Fruit fly (Drosophila melanogaster): ENCODE measurements around the gene Sfxn1-3.

The Sfxn1-3 gene

dm6 chr3R:4333964-4334363, 44.4 kb upstream of the Sfxn1-3 start, which contains the start of gene CG9776 (continued):
- TF ChIP-seq CG4360 (GFP tag; IDR thresholded peaks at IDR 0.05) (no peak), CG2875 (GFP tag; optimal IDR thresholded peaks at IDR 0.05) (no peak), yki (optimal IDR thresholded peaks at IDR 0.05) (no peak), CG2116 (GFP tag; optimal IDR thresholded peaks at IDR 0.05) (peak; percentile 85), ERR (GFP tag; optimal IDR thresholded peaks at IDR 0.05) (no peak), Kr (GFP tag; optimal IDR thresholded peaks at IDR 0.05) (no peak), lmd (GFP tag; IDR thresholded peaks at IDR 0.05) (peak; percentile 53; the same call in 1 of the 2 replicates), CG14441 (GFP tag; IDR thresholded peaks at IDR 0.05) (no peak; the same call in 1 of the 2 replicates), slbo (GFP tag; IDR thresholded peaks at IDR 0.05) (peak; percentile 78), Hey (tag; optimal IDR thresholded peaks at IDR 0.05) (no peak), pita (GFP tag; optimal IDR thresholded peaks at IDR 0.05) (no peak), CG9932 (GFP tag; IDR thresholded peaks at IDR 0.05) (peak; percentile 77), Rx (GFP tag; IDR thresholded peaks at IDR 0.05) (0 out of 2 replicates have a peak, but pooled peaks have one; percentile 20), Ets65A (GFP tag) (peak; percentile 94), Doc3 (GFP tag; IDR thresholded peaks at IDR 0.05; ENCODE audit: partially characterized antibody) (peak; percentile 90), CG34376 (GFP tag; optimal IDR thresholded peaks at IDR 0.05) (no peak), sisA (GFP tag; IDR thresholded peaks at IDR 0.05) (no peak; the same call in 1 of the 2 replicates), fd3F (GFP tag; optimal IDR thresholded peaks at IDR 0.05) (peak; percentile 41), Meics (GFP tag; optimal IDR thresholded peaks at IDR 0.05) (no peak), caup (GFP tag; optimal IDR thresholded peaks at IDR 0.05; ENCODE audit: severe bottlenecking) (no peak), CG9437 (GFP tag; optimal IDR thresholded peaks at IDR 0.05) (peak; percentile 61), Sox102F (GFP tag; optimal IDR thresholded peaks at IDR 0.05) (no peak), chinmo (GFP tag; IDR thresholded peaks at IDR 0.05; ENCODE audit: partially characterized antibody) (peak; percentile 99), pho (GFP tag; optimal IDR thresholded peaks at IDR 0.05) (peak; percentile 73), Hand (GFP tag; optimal IDR thresholded peaks at IDR 0.05) (no peak), CG31388 (GFP tag; optimal IDR thresholded peaks at IDR 0.05) (no peak), vvl (GFP tag; IDR thresholded peaks at IDR 0.05) (peak; percentile 31; the same call in 1 of the 2 replicates), CG11695 (GFP tag; IDR thresholded peaks at IDR 0.05) (0 out of 3 replicates have a peak, but pooled peaks have one; percentile 11), Vsx1 (GFP tag; optimal IDR thresholded peaks at IDR 0.05) (no peak), CG9817 (tag; optimal IDR thresholded peaks at IDR 0.05) (no peak), CG8478 (optimal IDR thresholded peaks at IDR 0.05) (no peak), CG3995 (GFP tag; optimal IDR thresholded peaks at IDR 0.05) (peak; percentile 93), CG7963 (GFP tag; IDR thresholded peaks at IDR 0.05; ENCODE audit: partially characterized antibody) (peak; percentile 99), gsb-n (tag; optimal IDR thresholded peaks at IDR 0.05) (no peak), CG18599 (GFP tag; optimal IDR thresholded peaks at IDR 0.05) (no peak), ci (GFP tag; IDR thresholded peaks at IDR 0.05) (peak; percentile 72), CG10565 (GFP tag; optimal IDR thresholded peaks at IDR 0.05) (no peak), Hsf (GFP tag; optimal IDR thresholded peaks at IDR 0.05) (peak; percentile 66), CG10274 (GFP tag; optimal IDR thresholded peaks at IDR 0.05) (no peak), al (GFP tag; IDR thresholded peaks at IDR 0.05) (no peak; the same call in 1 of the 2 replicates), CG34422 (GFP tag; IDR thresholded peaks at IDR 0.05) (peak; percentile 61; the same call in 2 of the 3 replicates), Stat92E (GFP tag; optimal IDR thresholded peaks at IDR 0.05) (peak in 1 of 3 experiments; percentile 19), Camta (GFP tag; optimal IDR thresholded peaks at IDR 0.05) (no peak), vnd (GFP tag; IDR thresholded peaks at IDR 0.05; ENCODE audit: partially characterized antibody) (peak; percentile 97), tin (GFP tag; optimal IDR thresholded peaks at IDR 0.05) (peak; percentile 47), CG10147 (GFP tag; optimal IDR thresholded peaks at IDR 0.05) (no peak), crc (GFP tag; optimal IDR thresholded peaks at IDR 0.05) (peak; percentile 31), cg (GFP tag; optimal IDR thresholded peaks at IDR 0.05) (no peak), run (tag; optimal IDR thresholded peaks at IDR 0.05) (no peak), grau (tag; optimal IDR thresholded peaks at IDR 0.05) (no peak), CG14860 (GFP tag; IDR thresholded peaks at IDR 0.05; ENCODE audit: partially characterized antibody) (peak; percentile 97)
